Worm (Caenorhabditis elegans): Measurements from ENCODE around the gene F36H5.17.

DNA sequence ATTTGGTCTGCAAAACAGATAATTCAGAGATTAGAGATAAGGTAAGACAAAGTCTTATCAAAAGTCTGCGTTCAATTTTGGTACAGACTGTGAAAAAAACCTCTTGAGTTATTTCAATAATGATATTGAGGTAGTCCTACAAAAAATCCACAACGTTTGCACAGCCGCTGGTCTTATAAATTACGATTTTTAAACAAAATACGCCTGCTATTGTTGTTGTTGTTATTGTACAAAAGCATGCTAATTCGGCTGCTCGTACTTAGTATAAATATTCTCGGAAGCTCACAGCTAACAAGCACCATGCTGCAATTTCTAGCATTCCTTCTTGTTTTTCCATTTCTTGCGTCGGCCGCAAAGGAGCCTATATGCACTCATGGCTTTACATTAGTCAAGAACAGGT lies 11.8 kb downstream of the F36H5.17 start, which contains the start of gene clec-19:
- TF ChIP-seq ztf-11 (tag; optimal IDR thresholded peaks at IDR 0.05) (no peak), elt-3 (tag; optimal IDR thresholded peaks at IDR 0.05) (no peak), nhr-2 (tag; optimal IDR thresholded peaks at IDR 0.05) (no peak), nhr-76 (tag; optimal IDR thresholded peaks at IDR 0.05) (no peak), nhr-28 (tag; optimal IDR thresholded peaks at IDR 0.05) (no peak), lsy-2 (tag; optimal IDR thresholded peaks at IDR 0.05) (no peak), mls-2 (tag; optimal IDR thresholded peaks at IDR 0.05) (no peak), unc-62 (GFP tag; optimal IDR thresholded peaks at IDR 0.05) (no peak), nhr-237 (tag; optimal IDR thresholded peaks at IDR 0.05) (no peak), tbx-8 (GFP tag; optimal IDR thresholded peaks at IDR 0.05) (no peak), blmp-1 (tag; optimal IDR thresholded peaks at IDR 0.05) (no peak)

All from whole organism, mixed stage, embryonic.